Fruit fly (Drosophila melanogaster): ENCODE results near the gene Ras64B.

DNA sequence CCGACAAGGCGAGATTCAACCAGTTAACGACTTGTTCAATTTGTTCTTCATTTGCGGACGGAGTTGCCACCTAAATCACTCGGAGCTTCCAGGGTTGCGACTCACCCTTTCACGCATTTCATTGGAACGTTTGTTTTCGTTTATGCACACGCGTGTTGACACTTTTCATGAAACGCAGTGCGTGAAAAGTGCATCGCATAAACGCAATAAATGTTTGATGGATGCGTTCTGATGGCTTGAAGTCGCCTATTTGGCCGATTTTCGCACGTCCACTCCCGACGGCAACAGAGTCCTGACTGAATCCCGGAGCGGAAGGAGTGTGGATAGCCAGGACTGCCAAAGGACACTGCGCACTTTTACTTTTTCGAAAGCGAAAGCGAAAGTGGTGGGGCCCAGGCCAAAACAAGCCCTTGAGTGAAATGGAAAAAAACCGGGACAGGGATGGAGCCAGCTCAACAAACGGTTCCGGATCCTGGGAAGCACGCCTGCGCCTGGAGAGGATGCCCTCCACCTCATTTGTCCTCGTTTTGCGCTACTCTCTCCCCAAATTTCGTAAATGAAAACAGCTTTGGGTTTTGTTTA is 39.2 kb downstream of the Ras64B start, which contains the start of gene Teh4:
- TF ChIP-seq CG7101 (tag; optimal IDR thresholded peaks at IDR 0.05) (no peak), cic (GFP tag; optimal IDR thresholded peaks at IDR 0.05) (no peak), CG1620 (GFP tag; optimal IDR thresholded peaks at IDR 0.05) (no peak), Crg-1 (GFP tag; optimal IDR thresholded peaks at IDR 0.05) (no peak), Clk (GFP tag; optimal IDR thresholded peaks at IDR 0.05) (no peak)

Data from whole organism, adult.